Worm (Caenorhabditis elegans) whole organism, L1 larva: ENCODE data around the gene rep-1.

Source experiments
- aly-2 ChIP-seq: fragments of 150-350 bp; optimal IDR thresholded peaks from 2 replicates; lab custom pipeline; 2014; ENCODE audit warnings: missing biosample characterization, missing genetic modification characterization
- ceh-88 ChIP-seq: fragments of 200-800 bp; sonication (Bioruptor generic); IDR thresholded peaks from 2 replicates; pipeline ENCODE4 v1.3.6; 2022; ENCODE audit warnings: missing genetic modification characterization, missing compliant biosample characterization
- fos-1 ChIP-seq: fragments of 150-350 bp; optimal IDR thresholded peaks from 2 replicates; lab custom pipeline; 2014; ENCODE audit warnings: missing biosample characterization, missing genetic modification characterization
- nhr-11 ChIP-seq: fragments of 150-350 bp; optimal IDR thresholded peaks from 2 replicates; lab custom pipeline; 2014; ENCODE audit warnings: missing biosample characterization, missing genetic modification characterization
- pqm-1 ChIP-seq: sonication (generic microtip); optimal IDR thresholded peaks from 3 replicates; lab custom pipeline; 2017; ENCODE audit warnings: missing biosample characterization, missing genetic modification characterization
- zag-1 ChIP-seq: fragments of 150-350 bp; optimal IDR thresholded peaks from 2 replicates; lab custom pipeline; 2014; ENCODE audit warnings: missing biosample characterization, missing genetic modification characterization

- TF ChIP-seq ceh-88 (GFP tag; lab: Robert Waterston, UW) (no peak), pqm-1 (tag; lab: Kevin White, UChicago) (no peak), zag-1 (no peak), fos-1 (tag; lab: Kevin White, UChicago) (no peak), nhr-11 (tag; lab: Kevin White, UChicago) (no peak), aly-2 (tag; lab: Kevin White, UChicago) (no peak)
Observed at ce11 chrIII:1598927-1599326, 28.8 kb downstream of the rep-1 start.
